2 fruit fly cellular contexts compared by ENCODE assay signal in genomic region chrX:8792927-8793326, dm6.
A peak's percentile ranks its signal among the peaks of the same experiment; 100 is the strongest.
TF ChIP-seq lines count a peak whose summit lies in the region.

No protein-coding gene starts in this region.

TF ChIP-seq in whole organism, prepupa, 60 proteins besides CTCF, POLR2A, EP300 and RAD21:
- no peak for TF ChIP-seq esn (GFP tag; optimal IDR thresholded peaks at IDR 0.05; lab: Kevin White, UChicago)
- no peak for TF ChIP-seq Lpt (GFP tag; optimal IDR thresholded peaks at IDR 0.05; lab: Kevin White, UChicago)
- TF ChIP-seq CG8119 (GFP tag; IDR thresholded peaks at IDR 0.05; lab: Robert Waterston, UW): 0 out of 3 replicates have a peak, but pooled peaks have one; percentile 26
- no peak for TF ChIP-seq CG16779 (tag; optimal IDR thresholded peaks at IDR 0.05; lab: Kevin White, UChicago)
- TF ChIP-seq CG10631 (GFP tag; optimal IDR thresholded peaks at IDR 0.05; lab: Kevin White, UChicago): no peak
- no peak for TF ChIP-seq CG1621 (tag; optimal IDR thresholded peaks at IDR 0.05; lab: Kevin White, UChicago)
- TF ChIP-seq CG31627 (GFP tag; optimal IDR thresholded peaks at IDR 0.05; lab: Kevin White, UChicago): no peak
- TF ChIP-seq Eip78C (GFP tag; lab: Kevin White, UChicago): no peak

TF ChIP-seq in whole organism, wandering third instar larva, 38 proteins besides CTCF, POLR2A, EP300 and RAD21:
- no peak for TF ChIP-seq woc (GFP tag; optimal IDR thresholded peaks at IDR 0.05; lab: Kevin White, UChicago)
- TF ChIP-seq Hr83 (GFP tag; optimal IDR thresholded peaks at IDR 0.05; lab: Kevin White, UChicago; ENCODE audit: poor library complexity, severe bottlenecking): no peak
- peak; percentile 92 for TF ChIP-seq Dfd (GFP tag; optimal IDR thresholded peaks at IDR 0.05; lab: Kevin White, UChicago)
TF ChIP-seq in whole organism, wandering third instar larva: peak in this region for 1.
